Fruit fly (Drosophila melanogaster) whole organism, embryonic: ENCODE results near the gene CG11980.
A peak's percentile ranks its signal among the peaks of the same experiment; 100 is the strongest.

Source experiments
- Ada2b ChIP-seq: fragments of 200-800 bp; sonication (Bioruptor generic); IDR thresholded peaks from 2 replicates; pipeline ENCODE4 v1.3.6; 2022; ENCODE audit warnings: missing biosample characterization, missing genetic modification characterization
- Atf-2 ChIP-seq: fragments of 200-800 bp; sonication (Bioruptor generic); optimal IDR thresholded peaks from 2 replicates; lab custom pipeline; 2016; ENCODE audit warnings: missing biosample characterization, missing genetic modification characterization
- CG10267 ChIP-seq: fragments of 200-800 bp; sonication (Bioruptor generic); optimal IDR thresholded peaks from 2 replicates; lab custom pipeline; 2018; ENCODE audit warnings: missing biosample characterization, mild to moderate bottlenecking, missing genetic modification characterization, moderate library complexity
- CG14710 ChIP-seq: fragments of 200-800 bp; sonication (Bioruptor generic); optimal IDR thresholded peaks from 3 replicates; lab custom pipeline; 2019; ENCODE audit warnings: missing biosample characterization, mild to moderate bottlenecking, missing genetic modification characterization, moderate library complexity
- CG2199 ChIP-seq: fragments of 200-800 bp; sonication (Bioruptor generic); IDR thresholded peaks from 3 replicates; pipeline ENCODE4 v1.3.6; 2022; ENCODE audit warnings: missing biosample characterization, missing genetic modification characterization
- CG30403 ChIP-seq: fragments of 200-800 bp; sonication (Bioruptor generic); optimal IDR thresholded peaks from 3 replicates; lab custom pipeline; 2016; ENCODE audit warnings: missing biosample characterization, missing genetic modification characterization
- CG32767 ChIP-seq: fragments of 200-800 bp; sonication (Bioruptor generic); IDR thresholded peaks from 2 replicates; pipeline ENCODE4 v1.3.6; 2022; ENCODE audit warnings: missing biosample characterization, missing genetic modification characterization
- CG32772 ChIP-seq: fragments of 200-800 bp; sonication (Bioruptor generic); IDR thresholded peaks from 2 replicates; pipeline ENCODE4 v1.3.6; 2022; ENCODE audit warnings: missing biosample characterization, missing genetic modification characterization
- CG3281 ChIP-seq: fragments of 200-800 bp; sonication (Bioruptor generic); optimal IDR thresholded peaks from 3 replicates; lab custom pipeline; 2017; ENCODE audit warnings: missing biosample characterization, mild to moderate bottlenecking, missing genetic modification characterization
- CG4854 ChIP-seq: fragments of 200-800 bp; sonication (Bioruptor generic); optimal IDR thresholded peaks from 2 replicates; lab custom pipeline; 2016; ENCODE audit warnings: missing biosample characterization, missing genetic modification characterization, inconsistent platforms
- CG7745 ChIP-seq: fragments of 200-800 bp; sonication (Bioruptor generic); optimal IDR thresholded peaks from 2 replicates; lab custom pipeline; 2018; ENCODE audit warnings: missing biosample characterization, mild to moderate bottlenecking, missing genetic modification characterization, moderate library complexity
- CG7839 ChIP-seq: fragments of 200-800 bp; sonication (Bioruptor generic); optimal IDR thresholded peaks from 3 replicates; lab custom pipeline; 2018; ENCODE audit warnings: missing biosample characterization, mild to moderate bottlenecking, missing genetic modification characterization, moderate library complexity
- CG8478 ChIP-seq: fragments of >200 bp; optimal IDR thresholded peaks from 2 replicates; lab custom pipeline; 2018
- CG9797 ChIP-seq: fragments of 200-800 bp; sonication (Bioruptor generic); optimal IDR thresholded peaks from 3 replicates; lab custom pipeline; 2018; ENCODE audit warnings: missing biosample characterization, mild to moderate bottlenecking, missing genetic modification characterization
- CHES-1-like ChIP-seq: fragments of 200-800 bp; sonication (Bioruptor generic); optimal IDR thresholded peaks from 2 replicates; lab custom pipeline; 2016; ENCODE audit warnings: missing biosample characterization, missing genetic modification characterization
- CTCF ChIP-seq: fragments of 200-800 bp; sonication (Bioruptor generic); optimal IDR thresholded peaks from 2 replicates; lab custom pipeline; 2017; ENCODE audit warnings: missing biosample characterization, mild to moderate bottlenecking, missing genetic modification characterization, moderate library complexity
- Eip74EF ChIP-seq, 2 experiments: fragments of 200-800 bp in 1 of 2; fragments of >200 bp in 1 of 2; sonication (Bioruptor generic) in 1 of 2; optimal IDR thresholded peaks; 2 replicates each; lab custom pipeline; 2017 to 2019; ENCODE audit warnings: missing biosample characterization in 2 of 2, missing genetic modification characterization in 2 of 2, mild to moderate bottlenecking in 1 of 2, moderate library complexity in 1 of 2
- HLH3B ChIP-seq: fragments of 200-800 bp; sonication (Bioruptor generic); IDR thresholded peaks from 2 replicates; pipeline ENCODE4 v1.3.6; 2022; ENCODE audit warnings: missing biosample characterization, missing genetic modification characterization
- Hey ChIP-seq: fragments of 200-800 bp; sonication (Bioruptor generic); optimal IDR thresholded peaks from 3 replicates; lab custom pipeline; 2018; ENCODE audit warnings: missing biosample characterization, mild to moderate bottlenecking, missing genetic modification characterization
- Hr78 ChIP-seq, 2 experiments: fragments of 200-800 bp in 1 of 2; fragments of >200 bp in 1 of 2; sonication (Bioruptor generic) in 1 of 2; optimal IDR thresholded peaks; 2 replicates each; lab custom pipeline; 2017 to 2019; ENCODE audit warnings: missing biosample characterization in 2 of 2, missing genetic modification characterization in 2 of 2, mild to moderate bottlenecking in 1 of 2, moderate library complexity in 1 of 2
- Kr ChIP-seq: fragments of 200-800 bp; sonication (Bioruptor generic); optimal IDR thresholded peaks from 2 replicates; lab custom pipeline; 2017; ENCODE audit warnings: missing biosample characterization, mild to moderate bottlenecking, missing genetic modification characterization
- Med ChIP-seq: fragments of 200-800 bp; sonication (Bioruptor generic); peaks from one replicate; lab custom pipeline; 2016; ENCODE audit warnings: missing biosample characterization, missing genetic modification characterization, mild to moderate bottlenecking, inconsistent platforms, moderate library complexity
- NfI ChIP-seq: fragments of 200-800 bp; sonication (Bioruptor generic); optimal IDR thresholded peaks from 3 replicates; lab custom pipeline; 2018; ENCODE audit warnings: missing biosample characterization, mild to moderate bottlenecking, missing genetic modification characterization, moderate library complexity
- PHDP ChIP-seq: fragments of 200-800 bp; sonication (Bioruptor generic); optimal IDR thresholded peaks from 3 replicates; lab custom pipeline; 2018; ENCODE audit warnings: missing biosample characterization, mild to moderate bottlenecking, missing genetic modification characterization, moderate library complexity
- Sry-β ChIP-seq: fragments of 200-800 bp; sonication (Bioruptor generic); optimal IDR thresholded peaks from 2 replicates; lab custom pipeline; 2018; ENCODE audit warnings: missing biosample characterization, mild to moderate bottlenecking, missing genetic modification characterization, moderate library complexity
- ash1 ChIP-seq: fragments of 200-800 bp; sonication (Bioruptor generic); optimal IDR thresholded peaks from 2 replicates; lab custom pipeline; 2018; ENCODE audit warnings: missing biosample characterization, mild to moderate bottlenecking, missing genetic modification characterization
- chinmo ChIP-seq: fragments of 200-800 bp; sonication (Bioruptor generic); IDR thresholded peaks from 4 replicates; pipeline ENCODE4 v1.3.6; 2022; ENCODE audit warnings: missing biosample characterization, missing genetic modification characterization; ENCODE audit not compliant: partially characterized antibody
- ci ChIP-seq: fragments of 200-800 bp; sonication (Bioruptor generic); IDR thresholded peaks from 3 replicates; pipeline ENCODE4 v1.3.6; 2022; ENCODE audit warnings: missing biosample characterization, missing genetic modification characterization
- crol ChIP-seq: fragments of 200-800 bp; sonication (Bioruptor generic); IDR thresholded peaks from 2 replicates; pipeline ENCODE4 v1.3.6; 2022; ENCODE audit warnings: missing biosample characterization, missing genetic modification characterization
- cwo ChIP-seq: fragments of 200-800 bp; sonication (Bioruptor generic); optimal IDR thresholded peaks from 3 replicates; lab custom pipeline; 2017; ENCODE audit warnings: missing biosample characterization, missing genetic modification characterization, mild to moderate bottlenecking, moderate library complexity, missing genetic modification reagents
- dimm ChIP-seq: fragments of 200-800 bp; sonication (Bioruptor generic); IDR thresholded peaks from 2 replicates; pipeline ENCODE4 v1.3.6; 2022; ENCODE audit warnings: missing biosample characterization, missing genetic modification characterization
- en ChIP-seq: fragments of 200-800 bp; sonication (Bioruptor generic); optimal IDR thresholded peaks from 2 replicates; lab custom pipeline; 2016; ENCODE audit warnings: missing biosample characterization, missing genetic modification characterization
- eyg ChIP-seq: fragments of 200-800 bp; sonication (Bioruptor generic); optimal IDR thresholded peaks from 3 replicates; lab custom pipeline; 2016; ENCODE audit warnings: missing biosample characterization, missing genetic modification characterization
- gcm ChIP-seq: fragments of 200-800 bp; sonication (Bioruptor generic); optimal IDR thresholded peaks from 2 replicates; lab custom pipeline; 2019; ENCODE audit warnings: missing biosample characterization, mild to moderate bottlenecking, missing genetic modification characterization, moderate library complexity
- grau ChIP-seq: fragments of 200-800 bp; optimal IDR thresholded peaks from 3 replicates; lab custom pipeline; 2019; ENCODE audit warnings: missing biosample characterization, mild to moderate bottlenecking, missing genetic modification characterization, moderate library complexity
- hbn ChIP-seq: fragments of 200-800 bp; sonication (Bioruptor generic); IDR thresholded peaks from 2 replicates; pipeline ENCODE4 v1.3.6; 2022; ENCODE audit warnings: missing biosample characterization, missing genetic modification characterization; ENCODE audit not compliant: partially characterized antibody
- jigr1 ChIP-seq: fragments of 200-800 bp; sonication (Bioruptor generic); IDR thresholded peaks from 3 replicates; pipeline ENCODE4 v1.3.6; 2022; ENCODE audit warnings: missing biosample characterization, missing genetic modification characterization
- nerfin-1 ChIP-seq: fragments of 200-800 bp; sonication (Bioruptor generic); optimal IDR thresholded peaks from 3 replicates; lab custom pipeline; 2019; ENCODE audit warnings: missing biosample characterization, mild to moderate bottlenecking, missing genetic modification characterization, moderate library complexity
- otp ChIP-seq: fragments of 200-800 bp; sonication (Bioruptor generic); IDR thresholded peaks from 3 replicates; pipeline ENCODE4, ENCODE4 v1.3.6; 2022; ENCODE audit warnings: missing biosample characterization, missing genetic modification characterization
- prd ChIP-seq, 3 experiments: fragments of >200 bp in 2 of 3; fragments of 200-800 bp in 1 of 3; sonication (Bioruptor generic) in 1 of 3; optimal IDR thresholded peaks in 2 of 3; IDR thresholded peaks in 1 of 3; 2 replicates in 2 of 3; 3 replicates in 1 of 3; pipeline versions ENCODE4 v1.3.6 to Lab custom; 2017 to 2022; ENCODE audit warnings: missing biosample characterization in 1 of 3, missing genetic modification characterization in 1 of 3
- pros ChIP-seq: fragments of 200-800 bp; sonication (Bioruptor generic); optimal IDR thresholded peaks from 3 replicates; lab custom pipeline; 2019; ENCODE audit warnings: missing biosample characterization, mild to moderate bottlenecking, missing genetic modification characterization, moderate library complexity
- pzg ChIP-seq: fragments of 200-800 bp; sonication (Bioruptor generic); optimal IDR thresholded peaks from 3 replicates; lab custom pipeline; 2018; ENCODE audit warnings: missing biosample characterization, mild to moderate bottlenecking, missing genetic modification characterization, moderate library complexity
- sd ChIP-seq: fragments of 200-800 bp; sonication (Bioruptor generic); optimal IDR thresholded peaks from 3 replicates; lab custom pipeline; 2018; ENCODE audit warnings: missing biosample characterization, mild to moderate bottlenecking, missing genetic modification characterization, moderate library complexity
- sqz ChIP-seq: fragments of 200-800 bp; sonication (Bioruptor generic); optimal IDR thresholded peaks from 3 replicates; lab custom pipeline; 2018; ENCODE audit warnings: missing biosample characterization, mild to moderate bottlenecking, missing genetic modification characterization
- sr ChIP-seq: fragments of 200-800 bp; sonication (Bioruptor generic); IDR thresholded peaks from 3 replicates; pipeline ENCODE4 v1.3.6; 2022; ENCODE audit warnings: missing biosample characterization, missing genetic modification characterization
- tll ChIP-seq, 2 experiments: fragments of 200-800 bp in 1 of 2; fragments of >200 bp in 1 of 2; sonication (Bioruptor generic) in 1 of 2; optimal IDR thresholded peaks; 2 replicates each; lab custom pipeline; 2017 to 2019; ENCODE audit warnings: missing biosample characterization in 2 of 2, missing genetic modification characterization in 2 of 2, mild to moderate bottlenecking in 1 of 2, moderate library complexity in 1 of 2
- usp ChIP-seq: fragments of >200 bp; optimal IDR thresholded peaks from 2 replicates; lab custom pipeline; 2017; ENCODE audit warnings: missing biosample characterization, missing genetic modification characterization
- wdn ChIP-seq: fragments of 200-800 bp; sonication (Bioruptor generic); IDR thresholded peaks from 2 replicates; pipeline ENCODE4 v1.3.6; 2022; ENCODE audit warnings: missing biosample characterization, missing genetic modification characterization
- z ChIP-seq: fragments of 200-800 bp; sonication (Bioruptor generic); IDR thresholded peaks from 3 replicates; pipeline ENCODE4 v1.3.6; 2022; ENCODE audit warnings: missing biosample characterization, missing genetic modification characterization
- zfh1 ChIP-seq: fragments of 200-800 bp; sonication (Bioruptor generic); IDR thresholded peaks from 3 replicates; pipeline ENCODE4 v1.3.6; 2022; ENCODE audit warnings: missing biosample characterization, missing genetic modification characterization

The CG11980 gene

DNA sequence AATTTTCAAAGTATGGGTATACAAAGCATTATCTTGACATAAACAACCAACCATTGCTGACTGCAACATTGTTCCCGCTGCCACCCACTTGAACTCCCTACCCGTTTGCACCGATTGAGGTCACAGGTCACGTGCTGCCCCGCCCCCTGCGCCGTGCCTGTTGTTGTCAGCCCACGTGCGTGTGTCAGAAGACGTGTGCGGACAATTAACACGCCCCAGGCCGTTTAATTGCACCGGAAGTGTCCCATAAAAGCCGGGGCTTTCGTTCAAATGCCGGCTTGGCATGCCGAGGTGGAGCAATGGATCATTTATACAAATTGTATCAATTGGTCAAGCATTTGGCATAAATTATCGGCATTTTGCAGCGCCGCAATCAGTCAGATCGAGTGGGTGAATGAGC, 23.3 kb downstream of the CG11980 start (continued):
- TF ChIP-seq Ada2b (GFP tag; lab: Robert Waterston, UW): no peak
- no peak for TF ChIP-seq NfI (GFP tag; lab: Kevin White, UChicago)
- no peak for TF ChIP-seq CG30403 (GFP tag; lab: Kevin White, UChicago)
- TF ChIP-seq hbn: no peak
- no peak for TF ChIP-seq otp (GFP tag; lab: Robert Waterston, UW)
- TF ChIP-seq HLH3B (GFP tag; lab: Robert Waterston, UW): no peak
- TF ChIP-seq dimm (GFP tag; lab: Robert Waterston, UW): no peak
- TF ChIP-seq CG32767 (GFP tag; lab: Robert Waterston, UW): no peak
- no peak for TF ChIP-seq CG14710 (tag; lab: Kevin White, UChicago)
- no peak for TF ChIP-seq Atf-2 (GFP tag; lab: Kevin White, UChicago)
- peak; percentile 18 for TF ChIP-seq ash1 (GFP tag; lab: Kevin White, UChicago)
- no peak for TF ChIP-seq pzg
- TF ChIP-seq eyg (GFP tag; lab: Kevin White, UChicago): no peak
- TF ChIP-seq CG9797 (GFP tag; lab: Kevin White, UChicago): no peak
- TF ChIP-seq prd (optimal IDR thresholded peaks at IDR 0.05; lab: Kevin White, UChicago): no peak
- TF ChIP-seq prd (GFP tag; IDR thresholded peaks at IDR 0.05; lab: Robert Waterston, UW): peak; percentile 10; the same call in 1 of the 3 replicates
- TF ChIP-seq CG2199 (GFP tag; lab: Robert Waterston, UW): no peak
- peak; percentile 0 for TF ChIP-seq nerfin-1
- TF ChIP-seq CG4854: no peak
- TF ChIP-seq Hr78 (GFP tag; optimal IDR thresholded peaks at IDR 0.05; lab: Kevin White, UChicago): peak in 1 of 2 experiments; percentile 98
- no peak for TF ChIP-seq usp (GFP tag; lab: Kevin White, UChicago)
- peak; percentile 98 for TF ChIP-seq Hey
- TF ChIP-seq sd: peak; percentile 32

DNA sequence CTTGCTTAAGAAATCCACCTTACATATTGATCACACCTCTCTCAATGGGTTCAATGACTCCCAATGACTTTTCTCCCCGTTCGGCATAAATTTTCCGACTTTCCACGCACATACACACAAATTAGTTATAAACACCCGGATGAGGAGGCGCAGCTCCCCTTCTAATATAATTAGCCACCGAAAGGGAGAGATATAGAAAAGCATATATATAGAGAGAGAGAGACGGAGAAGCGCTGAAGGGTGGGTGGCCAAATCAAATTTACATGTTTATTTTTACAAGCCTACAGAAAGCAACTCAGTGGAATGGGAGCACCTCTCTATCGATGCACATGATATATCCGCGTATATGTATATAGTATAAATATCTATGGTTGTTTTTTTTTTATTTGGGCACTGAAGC, 24.9 kb downstream of the CG11980 start:
- 0 out of 3 replicates have a peak, but pooled peaks have one; percentile 15 for TF ChIP-seq zfh1 (GFP tag; lab: Robert Waterston, UW)
- TF ChIP-seq ci: peak; percentile 53; the same call in 1 of the 3 replicates
- TF ChIP-seq CG9797 (GFP tag; lab: Kevin White, UChicago): no peak
- peak; percentile 11 for TF ChIP-seq gcm (GFP tag; lab: Kevin White, UChicago)
- TF ChIP-seq chinmo (GFP tag; lab: Robert Waterston, UW): 0 out of 4 replicates have a peak, but pooled peaks have one; percentile 40
- TF ChIP-seq PHDP (tag; lab: Kevin White, UChicago): no peak
- TF ChIP-seq CG32772: 0 out of 2 replicates have a peak, but pooled peaks have one; percentile 13
- TF ChIP-seq CG3281 (GFP tag; lab: Kevin White, UChicago): no peak
- no peak for TF ChIP-seq jigr1 (GFP tag; lab: Robert Waterston, UW)
- TF ChIP-seq Eip74EF (GFP tag; optimal IDR thresholded peaks at IDR 0.05; lab: Kevin White, UChicago): no peak
- TF ChIP-seq CG7839 (tag; lab: Kevin White, UChicago): no peak
- TF ChIP-seq Sry-β (GFP tag; lab: Kevin White, UChicago): no peak
- TF ChIP-seq en (GFP tag; lab: Kevin White, UChicago): no peak
- peak; percentile 21; the same call in 1 of the 2 replicates for TF ChIP-seq crol (GFP tag; lab: Robert Waterston, UW)
- TF ChIP-seq tll (GFP tag; optimal IDR thresholded peaks at IDR 0.05; lab: Kevin White, UChicago): peak in 1 of 2 experiments; percentile 0
- TF ChIP-seq Med (GFP tag; lab: Kevin White, UChicago): peak; percentile 45
- TF ChIP-seq CG7745 (tag; lab: Kevin White, UChicago): peak; percentile 92
- TF ChIP-seq CG8478 (lab: Kevin White, UChicago): no peak
- TF ChIP-seq cwo (GFP tag; lab: Kevin White, UChicago): no peak
- no peak for TF ChIP-seq CTCF (GFP tag; lab: Kevin White, UChicago)
- no peak for TF ChIP-seq CHES-1-like
- no peak for TF ChIP-seq CG10267 (tag; lab: Kevin White, UChicago)
- TF ChIP-seq grau (tag; lab: Kevin White, UChicago): no peak
- TF ChIP-seq pros (GFP tag; lab: Kevin White, UChicago): peak; percentile 58
- TF ChIP-seq wdn (GFP tag; lab: Robert Waterston, UW): no peak
- TF ChIP-seq Kr (GFP tag; lab: Kevin White, UChicago): peak; percentile 14
- peak; percentile 83 for TF ChIP-seq sr
- peak; percentile 60; the same call in 1 of the 3 replicates for TF ChIP-seq z (GFP tag; lab: Robert Waterston, UW)
- TF ChIP-seq sqz (GFP tag; lab: Kevin White, UChicago): peak; percentile 34
- peak; percentile 49 for TF ChIP-seq sd
